Worm (Caenorhabditis elegans) whole organism, L3 larva: ENCODE measurements around the gene F44E2.10.

Experiments
- R02D3.7 ChIP-seq: fragments of 150-350 bp; optimal IDR thresholded peaks from 2 replicates; lab custom pipeline; 2014; ENCODE audit warnings: missing biosample characterization, missing genetic modification characterization
- ZK546.5 ChIP-seq: sonication (generic microtip); optimal IDR thresholded peaks from 2 replicates; lab custom pipeline; 2017; ENCODE audit warnings: missing biosample characterization, missing genetic modification characterization
- ama-1 ChIP-seq: fragments of 150-350 bp; optimal IDR thresholded peaks from 2 replicates; lab custom pipeline; 2018
- ceh-28 ChIP-seq: fragments of 150-350 bp; optimal IDR thresholded peaks from 2 replicates; lab custom pipeline; 2014; ENCODE audit warnings: missing biosample characterization, missing genetic modification reagents, missing genetic modification characterization
- ceh-82 ChIP-seq: fragments of 150-350 bp; optimal IDR thresholded peaks from 2 replicates; lab custom pipeline; 2014; ENCODE audit warnings: missing biosample characterization, missing genetic modification characterization
- ceh-9 ChIP-seq: sonication (generic microtip); optimal IDR thresholded peaks from 2 replicates; lab custom pipeline; 2018; ENCODE audit warnings: missing biosample characterization, missing genetic modification characterization
- egl-5 ChIP-seq: fragments of 150-350 bp; optimal IDR thresholded peaks from 2 replicates; lab custom pipeline; 2017; ENCODE audit warnings: missing biosample characterization, missing genetic modification reagents, missing genetic modification characterization, inconsistent platforms
- elt-1 ChIP-seq: fragments of 150-350 bp; optimal IDR thresholded peaks from 2 replicates; lab custom pipeline; 2014; ENCODE audit warnings: missing biosample characterization, missing genetic modification characterization
- elt-2 ChIP-seq: sonication (generic microtip); optimal IDR thresholded peaks from 2 replicates; lab custom pipeline; 2016; ENCODE audit warnings: missing genetic modification reagents, mild to moderate bottlenecking, missing genetic modification characterization, missing compliant biosample characterization
- elt-3 ChIP-seq, 3 experiments: fragments of 150-350 bp in 1 of 3; sonication (generic microtip) in 2 of 3; optimal IDR thresholded peaks; 2 replicates in 2 of 3; 4 replicates in 1 of 3; lab custom pipeline; 2014 to 2017; ENCODE audit warnings: missing biosample characterization in 3 of 3, missing genetic modification characterization in 3 of 3
- eor-1 ChIP-seq, 2 experiments: fragments of 150-350 bp; optimal IDR thresholded peaks; 2 replicates each; lab custom pipeline; 2014 to 2018; ENCODE audit warnings: missing biosample characterization in 2 of 2, missing genetic modification characterization in 2 of 2
- fkh-10 ChIP-seq: sonication (generic microtip); optimal IDR thresholded peaks from 2 replicates; lab custom pipeline; 2017; ENCODE audit warnings: missing biosample characterization, missing genetic modification reagents, missing genetic modification characterization
- fkh-2 ChIP-seq: fragments of 150-350 bp; optimal IDR thresholded peaks from 2 replicates; lab custom pipeline; 2014; ENCODE audit warnings: missing biosample characterization, missing genetic modification reagents, missing genetic modification characterization
- fos-1 ChIP-seq: fragments of 150-350 bp; optimal IDR thresholded peaks from 2 replicates; lab custom pipeline; 2014; ENCODE audit warnings: missing biosample characterization, missing genetic modification characterization
- jun-1 ChIP-seq: fragments of 150-350 bp; optimal IDR thresholded peaks from 2 replicates; lab custom pipeline; 2014; ENCODE audit warnings: missing biosample characterization, missing genetic modification reagents, missing genetic modification characterization
- lin-15B ChIP-seq: fragments of 150-350 bp; optimal IDR thresholded peaks from 2 replicates; lab custom pipeline; 2014; ENCODE audit warnings: missing biosample characterization, missing genetic modification characterization
- lin-39 ChIP-seq: fragments of 150-350 bp; optimal IDR thresholded peaks from 2 replicates; lab custom pipeline; 2018; ENCODE audit warnings: missing biosample characterization, missing genetic modification reagents, missing genetic modification characterization
- lsy-12 ChIP-seq: sonication (generic microtip); optimal IDR thresholded peaks from 2 replicates; lab custom pipeline; 2016; ENCODE audit warnings: mild to moderate bottlenecking, missing genetic modification characterization, missing compliant biosample characterization
- mdl-1 ChIP-seq: fragments of 150-350 bp; optimal IDR thresholded peaks from 2 replicates; lab custom pipeline; 2014; ENCODE audit warnings: missing biosample characterization, missing genetic modification characterization
- nfya-1 ChIP-seq: sonication (generic microtip); optimal IDR thresholded peaks from 2 replicates; lab custom pipeline; 2017; ENCODE audit warnings: missing genetic modification characterization, mild to moderate bottlenecking, missing compliant biosample characterization, antibody characterized with exemption, moderate library complexity; ENCODE audit not compliant: insufficient read depth
- nhr-11 ChIP-seq: fragments of 150-350 bp; optimal IDR thresholded peaks from 2 replicates; lab custom pipeline; 2014; ENCODE audit warnings: missing biosample characterization, missing genetic modification characterization
- nhr-23 ChIP-seq: fragments of 150-350 bp; optimal IDR thresholded peaks from 2 replicates; lab custom pipeline; 2014; ENCODE audit warnings: missing biosample characterization, missing genetic modification reagents, missing genetic modification characterization
- nhr-237 ChIP-seq: fragments of 150-350 bp; optimal IDR thresholded peaks from 2 replicates; lab custom pipeline; 2014; ENCODE audit warnings: missing biosample characterization, missing genetic modification characterization
- nhr-25 ChIP-seq: sonication (generic microtip); optimal IDR thresholded peaks from 2 replicates; lab custom pipeline; 2017; ENCODE audit warnings: missing biosample characterization, missing genetic modification characterization
- nhr-28 ChIP-seq: fragments of 150-350 bp; optimal IDR thresholded peaks from 2 replicates; lab custom pipeline; 2014; ENCODE audit warnings: missing biosample characterization, missing genetic modification characterization
- nhr-43 ChIP-seq: sonication (generic microtip); optimal IDR thresholded peaks from 2 replicates; lab custom pipeline; 2016; ENCODE audit warnings: mild to moderate bottlenecking, missing genetic modification characterization, missing compliant biosample characterization; ENCODE audit not compliant: poor library complexity, severe bottlenecking
- nhr-67 ChIP-seq: fragments of 150-350 bp; optimal IDR thresholded peaks from 2 replicates; lab custom pipeline; 2014; ENCODE audit warnings: missing biosample characterization, missing genetic modification characterization
- pha-4 ChIP-seq: fragments of 150-350 bp; optimal IDR thresholded peaks from 2 replicates; lab custom pipeline; 2014; ENCODE audit warnings: missing biosample characterization, missing genetic modification reagents, missing genetic modification characterization
- pqm-1 ChIP-seq: fragments of 150-350 bp; optimal IDR thresholded peaks from 2 replicates; lab custom pipeline; 2017; ENCODE audit warnings: missing biosample characterization, missing genetic modification characterization, inconsistent platforms
- skn-1 ChIP-seq: fragments of 150-350 bp; optimal IDR thresholded peaks from 2 replicates; lab custom pipeline; 2014; ENCODE audit warnings: missing biosample characterization, missing genetic modification characterization
- snpc-4 ChIP-seq: fragments of 150-350 bp; optimal IDR thresholded peaks from 2 replicates; lab custom pipeline; 2014; ENCODE audit warnings: missing biosample characterization, missing genetic modification characterization
- unc-39 ChIP-seq: sonication (generic microtip); optimal IDR thresholded peaks from 4 replicates; lab custom pipeline; 2017; ENCODE audit warnings: missing biosample characterization, missing genetic modification characterization
- unc-62 ChIP-seq: fragments of 150-350 bp; sonication (generic microtip); optimal IDR thresholded peaks from 4 replicates; lab custom pipeline; 2014; ENCODE audit warnings: missing biosample characterization, missing genetic modification reagents, missing genetic modification characterization
- zag-1 ChIP-seq: fragments of 150-350 bp; optimal IDR thresholded peaks from 2 replicates; lab custom pipeline; 2014; ENCODE audit warnings: missing biosample characterization, missing genetic modification characterization
- ztf-11 ChIP-seq: fragments of 150-350 bp; optimal IDR thresholded peaks from 2 replicates; lab custom pipeline; 2014; ENCODE audit warnings: missing biosample characterization, missing genetic modification characterization

F44E2.10 gene

DNA sequence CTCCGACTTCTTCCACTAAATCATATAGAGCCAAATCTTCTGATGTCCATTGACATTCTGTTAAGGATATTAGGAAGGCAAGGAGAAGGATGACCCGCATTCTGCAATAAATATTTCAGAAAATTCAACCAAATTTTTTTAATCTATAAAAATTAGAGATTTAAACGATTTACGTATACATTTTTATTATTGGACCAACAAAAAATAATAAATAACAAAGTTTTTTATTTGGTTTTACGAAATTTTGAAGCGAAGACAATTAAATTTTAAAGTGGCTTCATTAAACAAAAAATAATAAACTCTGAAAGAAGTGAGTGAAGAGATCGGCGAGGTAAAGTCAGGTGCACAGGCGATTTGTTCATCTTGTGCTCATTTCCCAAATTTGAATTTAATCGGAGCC, 3.8 kb downstream of the F44E2.10 start, which contains the start of gene F54F2.9:
Gene F54F2.9, minus strand, starts transcription at position 101 of the 400 bp plus-strand sequence.
- TF ChIP-seq pha-4 (tag; lab: Kevin White, UChicago) (no peak), elt-1 (tag; lab: Kevin White, UChicago) (no peak), lin-39 (tag; lab: Kevin White, UChicago) (no peak), ceh-82 (tag; lab: Kevin White, UChicago) (no peak)

- TF ChIP-seq fos-1 (tag; lab: Kevin White, UChicago) (no peak), pha-4 (tag; lab: Kevin White, UChicago) (no peak), ztf-11 (no peak), nhr-67 (tag; lab: Kevin White, UChicago) (no peak), egl-5 (tag; lab: Kevin White, UChicago) (no peak), elt-1 (tag; lab: Kevin White, UChicago) (no peak), ama-1 (no peak), nhr-11 (tag; lab: Kevin White, UChicago) (no peak), eor-1 (tag; optimal IDR thresholded peaks at IDR 0.05; lab: Kevin White, UChicago) (no peak), ceh-9 (tag; lab: Kevin White, UChicago) (no peak), lsy-12 (tag; lab: Kevin White, UChicago) (no peak), zag-1 (tag; lab: Kevin White, UChicago) (no peak), nhr-237 (tag; lab: Kevin White, UChicago) (no peak), jun-1 (tag; lab: Kevin White, UChicago) (no peak), lin-15B (tag; lab: Kevin White, UChicago) (no peak), nhr-23 (tag; lab: Kevin White, UChicago) (no peak), elt-3 (tag; optimal IDR thresholded peaks at IDR 0.05; lab: Kevin White, UChicago) (no peak)
Measured at ce11 chrIII:8824556-8824955, 6.4 kb downstream of the F44E2.10 start.

DNA sequence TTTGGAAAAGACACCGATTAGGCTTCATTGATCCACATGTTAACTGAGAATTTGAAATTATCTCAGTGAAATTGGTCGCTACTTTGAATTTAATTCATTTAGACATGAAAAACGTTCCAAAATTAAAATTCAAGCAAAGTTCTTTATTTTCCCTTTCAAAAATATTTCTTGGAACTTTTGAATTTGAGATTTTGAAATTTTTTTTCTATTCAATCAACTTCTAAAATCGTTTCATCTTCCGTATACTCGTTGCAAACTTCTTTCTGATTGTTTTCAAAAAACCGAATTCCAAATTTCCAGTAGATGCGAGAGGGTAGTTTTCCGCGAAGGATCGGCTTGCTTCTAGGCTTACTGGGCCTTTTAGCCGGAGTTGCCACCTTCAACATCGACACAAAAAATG, 12.3 kb downstream of the F44E2.10 start, which contains the start of gene pat-2:
Gene pat-2, plus strand, starts transcription at position 301 of the 400 bp plus-strand sequence.
- no peak for TF ChIP-seq elt-3 (tag; optimal IDR thresholded peaks at IDR 0.05; lab: Kevin White, UChicago)
- no peak for TF ChIP-seq jun-1 (tag; lab: Kevin White, UChicago)
- TF ChIP-seq ceh-82 (tag; lab: Kevin White, UChicago) = no peak
- no peak for TF ChIP-seq lin-39 (tag; lab: Kevin White, UChicago)
- no peak for TF ChIP-seq unc-62 (GFP tag; lab: Kevin White, UChicago)
- TF ChIP-seq unc-39 (tag; lab: Kevin White, UChicago) = no peak
- no peak for TF ChIP-seq pqm-1 (tag; lab: Kevin White, UChicago)
- TF ChIP-seq fkh-2 (tag; lab: Kevin White, UChicago) = no peak
- TF ChIP-seq ZK546.5 (tag; lab: Kevin White, UChicago) = no peak
- TF ChIP-seq egl-5 (tag; lab: Kevin White, UChicago) = no peak

- TF ChIP-seq nfya-1 (tag; lab: Kevin White, UChicago) (no peak), egl-5 (tag; lab: Kevin White, UChicago) (peak; percentile 41), lin-39 (tag; lab: Kevin White, UChicago) (peak; percentile 29)
Measured at ce11 chrIII:8815699-8816098, 15.2 kb downstream of the F44E2.10 start.

ce11 chrIII:8811111-8811510, 19.8 kb downstream of the F44E2.10 start:
- peak; percentile 22 for TF ChIP-seq fkh-10
- TF ChIP-seq jun-1 (tag; lab: Kevin White, UChicago) = no peak

- TF ChIP-seq ama-1 (no peak), snpc-4 (tag; lab: Kevin White, UChicago) (no peak), zag-1 (tag; lab: Kevin White, UChicago) (no peak), nhr-11 (tag; lab: Kevin White, UChicago) (no peak), nhr-23 (tag; lab: Kevin White, UChicago) (peak; percentile 53), eor-1 (tag; optimal IDR thresholded peaks at IDR 0.05; lab: Kevin White, UChicago) (no peak), pha-4 (tag; lab: Kevin White, UChicago) (peak; percentile 63), skn-1 (tag; lab: Kevin White, UChicago) (peak; percentile 57), R02D3.7 (tag; lab: Kevin White, UChicago) (no peak), mdl-1 (no peak), elt-2 (peak; percentile 61), nfya-1 (tag; lab: Kevin White, UChicago) (peak; percentile 72), lin-15B (tag; lab: Kevin White, UChicago) (peak; percentile 63), ceh-9 (tag; lab: Kevin White, UChicago) (no peak), elt-1 (tag; lab: Kevin White, UChicago) (no peak), egl-5 (tag; lab: Kevin White, UChicago) (peak; percentile 32), nhr-25 (peak; percentile 76), ceh-28 (peak; percentile 23), lin-39 (tag; lab: Kevin White, UChicago) (peak; percentile 56), nhr-28 (no peak), fos-1 (tag; lab: Kevin White, UChicago) (no peak), nhr-43 (tag; lab: Kevin White, UChicago) (peak; percentile 0)
Measured at ce11 chrIII:8809245-8809971, 21.5 kb downstream of the F44E2.10 start, which contains the start of gene prx-19. Gene prx-19, minus strand, starts transcription at chrIII:8809295.
